Worm (Caenorhabditis elegans): Measurements from ENCODE around the gene col-102.

ce11 chrIV:623876-624275 lies 19.6 kb downstream of the col-102 start:
- TF ChIP-seq F39B2.1 (GFP tag; IDR thresholded peaks at IDR 0.05) (no peak), pha-4 (tag; optimal IDR thresholded peaks at IDR 0.05) (no peak), repo-1 (tag; optimal IDR thresholded peaks at IDR 0.05) (no peak), B0336.3 (GFP tag; IDR thresholded peaks at IDR 0.05) (no peak), unc-62 (GFP tag; optimal IDR thresholded peaks at IDR 0.05) (no peak), K12H6.12 (tag; optimal IDR thresholded peaks at IDR 0.05) (no peak), lin-35 (GFP tag; optimal IDR thresholded peaks at IDR 0.05) (no peak), snpc-4 (GFP tag; optimal IDR thresholded peaks at IDR 0.05) (no peak), snpc-4 (tag; optimal IDR thresholded peaks at IDR 0.05) (no peak), F49E8.2 (tag; optimal IDR thresholded peaks at IDR 0.05; ENCODE audit: insufficient read depth) (no peak)
